Fruit fly (Drosophila melanogaster) whole organism, prepupa: Measurements from ENCODE around the gene CG42553.

Experiments used
- Blimp-1 ChIP-seq: fragments of 200-800 bp; sonication (Bioruptor generic); optimal IDR thresholded peaks from 3 replicates; lab custom pipeline; 2017; ENCODE audit warnings: missing biosample characterization, missing genetic modification characterization, mild to moderate bottlenecking, moderate library complexity, missing genetic modification reagents
- CG10631 ChIP-seq: fragments of 200-800 bp; sonication (Bioruptor generic); optimal IDR thresholded peaks from 2 replicates; lab custom pipeline; 2016; ENCODE audit warnings: missing biosample characterization, missing genetic modification characterization
- CG10669 ChIP-seq: fragments of 200-800 bp; sonication (Bioruptor generic); optimal IDR thresholded peaks from 3 replicates; lab custom pipeline; 2018; ENCODE audit warnings: missing biosample characterization, mild to moderate bottlenecking, missing genetic modification characterization, moderate library complexity
- CG11294 ChIP-seq: fragments of 200-800 bp; sonication (Bioruptor generic); IDR thresholded peaks from 2 replicates; pipeline ENCODE4 v1.3.6; 2022; ENCODE audit warnings: missing biosample characterization, missing genetic modification characterization
- CG11902 ChIP-seq: fragments of 200-800 bp; sonication (Bioruptor generic); optimal IDR thresholded peaks from 3 replicates; lab custom pipeline; 2016; ENCODE audit warnings: missing biosample characterization, missing genetic modification characterization
- CG15336 ChIP-seq: fragments of 200-800 bp; sonication (Bioruptor generic); IDR thresholded peaks from 2 replicates; pipeline ENCODE4 v1.3.6; 2022; ENCODE audit warnings: missing biosample characterization, missing genetic modification characterization
- CG1621 ChIP-seq: fragments of 200-800 bp; sonication (Bioruptor generic); optimal IDR thresholded peaks from 3 replicates; lab custom pipeline; 2018; ENCODE audit warnings: missing biosample characterization, mild to moderate bottlenecking, missing genetic modification characterization
- CG3032 ChIP-seq: fragments of 200-800 bp; optimal IDR thresholded peaks from 2 replicates; lab custom pipeline; 2019; ENCODE audit warnings: missing biosample characterization, mild to moderate bottlenecking, missing genetic modification characterization, moderate library complexity
- CG31627 ChIP-seq: fragments of 200-800 bp; sonication (Bioruptor generic); optimal IDR thresholded peaks from 3 replicates; lab custom pipeline; 2016; ENCODE audit warnings: missing biosample characterization, missing genetic modification characterization
- CG32006 ChIP-seq: fragments of 200-800 bp; sonication (Bioruptor generic); optimal IDR thresholded peaks from 3 replicates; lab custom pipeline; 2017; ENCODE audit warnings: missing biosample characterization, mild to moderate bottlenecking, missing genetic modification characterization
- CG34406 ChIP-seq: fragments of 200-800 bp; sonication (Bioruptor generic); optimal IDR thresholded peaks from 3 replicates; lab custom pipeline; 2016; ENCODE audit warnings: missing biosample characterization, missing genetic modification characterization
- CG3919 ChIP-seq: fragments of 200-800 bp; sonication (Bioruptor generic); optimal IDR thresholded peaks from 3 replicates; lab custom pipeline; 2016; ENCODE audit warnings: missing biosample characterization, missing genetic modification characterization
- CG4318 ChIP-seq: fragments of 200-800 bp; sonication (Bioruptor generic); optimal IDR thresholded peaks from 3 replicates; lab custom pipeline; 2017; ENCODE audit warnings: missing biosample characterization, mild to moderate bottlenecking, missing genetic modification characterization
- CG6163 ChIP-seq: fragments of 200-800 bp; sonication (Bioruptor generic); IDR thresholded peaks from 3 replicates; pipeline ENCODE4 v1.3.6; 2022; ENCODE audit warnings: missing biosample characterization, missing genetic modification characterization
- CG6792 ChIP-seq: fragments of 200-800 bp; sonication (Bioruptor generic); optimal IDR thresholded peaks from 3 replicates; lab custom pipeline; 2016; ENCODE audit warnings: missing biosample characterization, missing genetic modification characterization
- CG6808 ChIP-seq: fragments of 200-800 bp; sonication (Bioruptor generic); optimal IDR thresholded peaks from 3 replicates; lab custom pipeline; 2017; ENCODE audit warnings: missing biosample characterization, missing genetic modification characterization, mild to moderate bottlenecking, moderate library complexity, missing genetic modification reagents
- CG6854 ChIP-seq: fragments of 200-800 bp; sonication (Bioruptor generic); optimal IDR thresholded peaks from 2 replicates; lab custom pipeline; 2017; ENCODE audit warnings: missing biosample characterization, mild to moderate bottlenecking, missing genetic modification characterization
- CG7368 ChIP-seq: fragments of 200-800 bp; sonication (Bioruptor generic); optimal IDR thresholded peaks from 3 replicates; lab custom pipeline; 2016; ENCODE audit warnings: missing biosample characterization, missing genetic modification characterization
- CG8119 ChIP-seq: fragments of 200-800 bp; sonication (Bioruptor generic); IDR thresholded peaks from 3 replicates; pipeline ENCODE4 v1.3.6; 2022; ENCODE audit warnings: missing biosample characterization, missing genetic modification characterization
- CG8632 ChIP-seq: fragments of 200-800 bp; sonication (Bioruptor generic); optimal IDR thresholded peaks from 3 replicates; lab custom pipeline; 2016; ENCODE audit warnings: missing biosample characterization, missing genetic modification characterization
- CG9139 ChIP-seq: fragments of 200-800 bp; sonication (Bioruptor generic); optimal IDR thresholded peaks from 3 replicates; lab custom pipeline; 2017; ENCODE audit warnings: missing biosample characterization, mild to moderate bottlenecking, missing genetic modification characterization
- Eip75B ChIP-seq: fragments of 200-800 bp; sonication (Bioruptor generic); optimal IDR thresholded peaks from 3 replicates; lab custom pipeline; 2016; ENCODE audit warnings: missing biosample characterization, missing genetic modification characterization
- Eip78C ChIP-seq: fragments of 200-800 bp; sonication (Bioruptor generic); peaks from one replicate; lab custom pipeline; 2016; ENCODE audit warnings: missing biosample characterization, missing genetic modification characterization
- Eip93F ChIP-seq: fragments of 200-800 bp; sonication (Bioruptor generic); optimal IDR thresholded peaks from 2 replicates; lab custom pipeline; 2016; ENCODE audit warnings: missing biosample characterization, mild to moderate bottlenecking, missing genetic modification characterization
- Ets21C ChIP-seq: fragments of 200-800 bp; sonication (Bioruptor generic); optimal IDR thresholded peaks from 3 replicates; lab custom pipeline; 2016; ENCODE audit warnings: missing biosample characterization, missing genetic modification characterization
- Gug ChIP-seq: fragments of 200-800 bp; sonication (Bioruptor generic); IDR thresholded peaks from 2 replicates; pipeline ENCODE4 v1.3.6; 2022; ENCODE audit warnings: missing biosample characterization, missing genetic modification characterization
- Hr38 ChIP-seq: sonication (Bioruptor generic); optimal IDR thresholded peaks from 2 replicates; lab custom pipeline; 2016; ENCODE audit warnings: missing biosample characterization, missing genetic modification characterization
- Hr39 ChIP-seq: fragments of 200-800 bp; sonication (Bioruptor generic); optimal IDR thresholded peaks from 2 replicates; lab custom pipeline; 2016; ENCODE audit warnings: missing biosample characterization, missing genetic modification characterization
- Hr4 ChIP-seq: fragments of 200-800 bp; sonication (Bioruptor generic); optimal IDR thresholded peaks from 3 replicates; lab custom pipeline; 2016; ENCODE audit warnings: missing biosample characterization, missing genetic modification characterization
- Lpt ChIP-seq: fragments of 200-800 bp; sonication (Bioruptor generic); optimal IDR thresholded peaks from 3 replicates; lab custom pipeline; 2016; ENCODE audit warnings: missing biosample characterization, missing genetic modification characterization
- Sox102F ChIP-seq: fragments of 200-800 bp; sonication (Bioruptor generic); optimal IDR thresholded peaks from 2 replicates; lab custom pipeline; 2016; ENCODE audit warnings: missing biosample characterization, mild to moderate bottlenecking, missing genetic modification characterization
- Sox14 ChIP-seq: fragments of 200-800 bp; sonication (Bioruptor generic); optimal IDR thresholded peaks from 3 replicates; lab custom pipeline; 2016; ENCODE audit warnings: missing biosample characterization, missing genetic modification characterization
- Sox15 ChIP-seq: fragments of 200-800 bp; sonication (Bioruptor generic); optimal IDR thresholded peaks from 3 replicates; lab custom pipeline; 2016; ENCODE audit warnings: missing biosample characterization, missing genetic modification characterization
- achi ChIP-seq: fragments of 200-800 bp; sonication (Bioruptor generic); optimal IDR thresholded peaks from 3 replicates; lab custom pipeline; 2016; ENCODE audit warnings: missing biosample characterization, missing genetic modification characterization
- acj6 ChIP-seq: fragments of 200-800 bp; sonication (Bioruptor generic); optimal IDR thresholded peaks from 3 replicates; lab custom pipeline; 2016; ENCODE audit warnings: missing biosample characterization, missing genetic modification characterization
- cyc ChIP-seq: fragments of 200-800 bp; sonication (Bioruptor generic); optimal IDR thresholded peaks from 3 replicates; lab custom pipeline; 2016; ENCODE audit warnings: missing biosample characterization, missing genetic modification characterization
- dac ChIP-seq: fragments of 200-800 bp; sonication (Bioruptor generic); optimal IDR thresholded peaks from 2 replicates; lab custom pipeline; 2017; ENCODE audit warnings: missing biosample characterization, mild to moderate bottlenecking, missing genetic modification characterization
- eg ChIP-seq: fragments of 200-800 bp; sonication (Bioruptor generic); IDR thresholded peaks from 3 replicates; pipeline ENCODE4 v1.3.6; 2022; ENCODE audit warnings: missing biosample characterization, missing genetic modification characterization
- esn ChIP-seq: fragments of 200-800 bp; sonication (Bioruptor generic); optimal IDR thresholded peaks from 2 replicates; lab custom pipeline; 2016; ENCODE audit warnings: missing biosample characterization, mild to moderate bottlenecking, missing genetic modification characterization, moderate library complexity
- fd59A ChIP-seq: fragments of 200-800 bp; sonication (Bioruptor generic); optimal IDR thresholded peaks from 2 replicates; lab custom pipeline; 2017; ENCODE audit warnings: missing biosample characterization, mild to moderate bottlenecking, missing genetic modification characterization, missing genetic modification reagents
- net ChIP-seq: fragments of 200-800 bp; sonication (Bioruptor generic); optimal IDR thresholded peaks from 3 replicates; lab custom pipeline; 2016; ENCODE audit warnings: missing biosample characterization, missing genetic modification characterization
- pdm3 ChIP-seq: fragments of 200-800 bp; sonication (Bioruptor generic); optimal IDR thresholded peaks from 3 replicates; lab custom pipeline; 2016; ENCODE audit warnings: missing biosample characterization, missing genetic modification characterization
- salr ChIP-seq, 2 experiments: fragments of 200-800 bp; sonication (Bioruptor generic); optimal IDR thresholded peaks; 3 replicates each; lab custom pipeline; 2016 to 2018; ENCODE audit warnings: missing biosample characterization in 2 of 2, missing genetic modification characterization in 2 of 2, mild to moderate bottlenecking in 1 of 2
- spab ChIP-seq: fragments of 200-800 bp; sonication (Bioruptor generic); optimal IDR thresholded peaks from 2 replicates; lab custom pipeline; 2017; ENCODE audit warnings: missing biosample characterization, mild to moderate bottlenecking, missing genetic modification characterization, missing genetic modification reagents
- ss ChIP-seq, 2 experiments: fragments of 200-800 bp; sonication (Bioruptor generic); optimal IDR thresholded peaks; 2 replicates in 1 of 2; 3 replicates in 1 of 2; lab custom pipeline; 2017 to 2018; ENCODE audit warnings: mild to moderate bottlenecking in 2 of 2, missing biosample characterization in 2 of 2, missing genetic modification characterization in 2 of 2, moderate library complexity in 1 of 2
- svp ChIP-seq: fragments of 200-800 bp; sonication (Bioruptor generic); peaks from one replicate; lab custom pipeline; 2016; ENCODE audit warnings: missing biosample characterization, missing genetic modification characterization
- topi ChIP-seq: fragments of 200-800 bp; sonication (Bioruptor generic); optimal IDR thresholded peaks from 3 replicates; lab custom pipeline; 2016; ENCODE audit warnings: missing biosample characterization, missing genetic modification characterization
- vri ChIP-seq: fragments of 200-800 bp; sonication (Bioruptor generic); optimal IDR thresholded peaks from 3 replicates; lab custom pipeline; 2016; ENCODE audit warnings: missing biosample characterization, mild to moderate bottlenecking, missing genetic modification characterization

CG42553 gene

DNA sequence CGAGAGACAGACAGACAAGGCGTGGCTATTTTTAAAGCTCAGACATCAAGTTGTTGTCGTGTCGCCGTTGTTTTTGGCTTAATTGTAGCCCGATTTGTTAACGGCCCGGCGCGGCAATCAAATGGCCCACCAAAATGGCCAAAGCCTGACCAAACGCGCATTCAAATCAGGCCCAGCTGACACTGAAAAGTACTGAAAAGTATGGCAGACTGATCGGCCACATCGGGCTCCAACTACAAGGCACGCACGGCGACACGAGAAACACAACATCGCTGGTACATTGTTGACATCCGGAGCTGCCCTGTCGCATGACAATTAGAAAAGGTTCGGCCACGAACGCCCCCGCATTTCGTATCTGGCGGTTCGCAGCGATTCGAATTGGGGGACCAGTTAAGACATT, 22.1 kb upstream of the CG42553 start:
- TF ChIP-seq cyc (GFP tag; lab: Kevin White, UChicago) (no peak), vri (GFP tag; lab: Kevin White, UChicago) (no peak), Hr4 (GFP tag; lab: Kevin White, UChicago) (no peak), salr (GFP tag; optimal IDR thresholded peaks at IDR 0.05; lab: Kevin White, UChicago) (no peak), Eip93F (GFP tag; lab: Kevin White, UChicago) (no peak), spab (no peak), CG8632 (GFP tag; lab: Kevin White, UChicago) (no peak), Hr39 (GFP tag; lab: Kevin White, UChicago) (no peak), CG3919 (GFP tag; lab: Kevin White, UChicago) (no peak), net (GFP tag; lab: Kevin White, UChicago) (no peak), CG7368 (GFP tag; lab: Kevin White, UChicago) (no peak), achi (GFP tag; lab: Kevin White, UChicago) (no peak), CG34406 (GFP tag; lab: Kevin White, UChicago) (no peak), CG32006 (GFP tag; lab: Kevin White, UChicago) (no peak), CG11294 (GFP tag; lab: Robert Waterston, UW) (no peak), eg (GFP tag; lab: Robert Waterston, UW) (no peak)

DNA sequence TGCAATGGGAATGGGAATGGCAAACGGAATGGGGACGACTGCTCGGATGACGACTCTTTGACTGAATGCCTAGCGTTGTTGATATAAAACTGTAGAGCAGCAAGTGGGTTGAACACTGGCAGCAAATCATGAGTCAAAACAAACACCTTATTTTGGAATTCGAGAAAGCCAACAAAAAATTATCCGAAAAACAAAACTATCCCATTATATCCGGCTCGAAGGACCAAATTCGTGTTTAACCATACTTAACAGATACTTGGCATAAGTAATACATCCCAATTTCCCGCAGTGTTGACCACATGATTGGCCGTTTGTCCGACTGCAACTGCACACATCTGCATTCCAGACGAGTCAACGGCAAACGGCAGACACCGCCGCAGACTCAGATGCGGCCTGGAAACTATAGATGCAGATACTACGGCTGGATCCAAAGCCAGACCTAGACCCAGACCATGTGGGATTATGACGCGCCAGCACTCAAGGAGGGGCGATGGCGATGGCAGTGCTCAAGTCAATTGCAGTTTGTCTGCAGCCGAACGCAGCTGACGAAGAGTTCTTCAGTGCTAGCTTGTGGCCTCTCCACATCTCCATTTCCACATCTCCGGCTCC, 20.6 kb upstream of the CG42553 start:
- TF ChIP-seq CG6163 (GFP tag; lab: Robert Waterston, UW), result peak; percentile 96
- TF ChIP-seq Ets21C (GFP tag; lab: Kevin White, UChicago), result no peak
- peak; percentile 89 for TF ChIP-seq achi (GFP tag; lab: Kevin White, UChicago)
- peak; percentile 87 for TF ChIP-seq spab
- TF ChIP-seq pdm3 (GFP tag; lab: Kevin White, UChicago), result peak; percentile 84
- TF ChIP-seq Eip78C (GFP tag; lab: Kevin White, UChicago), result peak; percentile 96
- TF ChIP-seq Gug, result peak; percentile 96
- TF ChIP-seq CG3032, result peak; percentile 90
- peak; percentile 96 for TF ChIP-seq CG15336 (GFP tag; lab: Robert Waterston, UW)
- peak; percentile 51 for TF ChIP-seq Sox15 (GFP tag; lab: Kevin White, UChicago)
- peak; percentile 47 for TF ChIP-seq topi (GFP tag; lab: Kevin White, UChicago)
- TF ChIP-seq CG10669 (GFP tag; lab: Kevin White, UChicago), result peak; percentile 90
- TF ChIP-seq ss (GFP tag; optimal IDR thresholded peaks at IDR 0.05; lab: Kevin White, UChicago), result peak; percentile 70 to 81
- peak; percentile 85 for TF ChIP-seq CG7368 (GFP tag; lab: Kevin White, UChicago)
- TF ChIP-seq CG6792, result peak; percentile 77
- TF ChIP-seq CG31627 (GFP tag; lab: Kevin White, UChicago), result peak; percentile 25
- TF ChIP-seq net (GFP tag; lab: Kevin White, UChicago), result peak; percentile 85
- peak; percentile 92 for TF ChIP-seq CG4318
- peak; percentile 88 for TF ChIP-seq fd59A (GFP tag; lab: Kevin White, UChicago)
- no peak for TF ChIP-seq Blimp-1 (GFP tag; lab: Kevin White, UChicago)
- TF ChIP-seq Eip75B (GFP tag; lab: Kevin White, UChicago), result peak; percentile 88
- peak; percentile 93 for TF ChIP-seq Lpt (GFP tag; lab: Kevin White, UChicago)
- peak; percentile 62 for TF ChIP-seq CG34406 (GFP tag; lab: Kevin White, UChicago)
- TF ChIP-seq CG11294 (GFP tag; lab: Robert Waterston, UW), result peak; percentile 92
- TF ChIP-seq CG11902 (GFP tag; lab: Kevin White, UChicago), result peak; percentile 44
- peak; percentile 88 for TF ChIP-seq acj6 (GFP tag; lab: Kevin White, UChicago)
- TF ChIP-seq dac (GFP tag; lab: Kevin White, UChicago), result peak; percentile 90
- peak; percentile 86 for TF ChIP-seq CG6808
- peak; percentile 13 for TF ChIP-seq Sox102F
- TF ChIP-seq svp (GFP tag; lab: Kevin White, UChicago), result peak; percentile 76
- peak; percentile 81 for TF ChIP-seq Hr38 (GFP tag; lab: Kevin White, UChicago)
- peak; percentile 91 for TF ChIP-seq CG10631 (GFP tag; lab: Kevin White, UChicago)
- TF ChIP-seq CG6854 (GFP tag; lab: Kevin White, UChicago), result no peak
- TF ChIP-seq CG8119 (GFP tag; lab: Robert Waterston, UW), result peak; percentile 96
- peak; percentile 73 for TF ChIP-seq CG9139 (GFP tag; lab: Kevin White, UChicago)
- peak; percentile 92 for TF ChIP-seq CG1621
- peak; percentile 95 for TF ChIP-seq Hr4 (GFP tag; lab: Kevin White, UChicago)
- peak; percentile 92 for TF ChIP-seq CG3919 (GFP tag; lab: Kevin White, UChicago)
- peak; percentile 85 to 88 for TF ChIP-seq salr (GFP tag; optimal IDR thresholded peaks at IDR 0.05; lab: Kevin White, UChicago)
- peak; percentile 96 for TF ChIP-seq CG32006 (GFP tag; lab: Kevin White, UChicago)
- peak; percentile 91 for TF ChIP-seq Sox14 (GFP tag; lab: Kevin White, UChicago)
- TF ChIP-seq esn (GFP tag; lab: Kevin White, UChicago), result peak; percentile 31
